Worm (Caenorhabditis elegans): ENCODE measurements around the gene C11D2.4.

DNA sequence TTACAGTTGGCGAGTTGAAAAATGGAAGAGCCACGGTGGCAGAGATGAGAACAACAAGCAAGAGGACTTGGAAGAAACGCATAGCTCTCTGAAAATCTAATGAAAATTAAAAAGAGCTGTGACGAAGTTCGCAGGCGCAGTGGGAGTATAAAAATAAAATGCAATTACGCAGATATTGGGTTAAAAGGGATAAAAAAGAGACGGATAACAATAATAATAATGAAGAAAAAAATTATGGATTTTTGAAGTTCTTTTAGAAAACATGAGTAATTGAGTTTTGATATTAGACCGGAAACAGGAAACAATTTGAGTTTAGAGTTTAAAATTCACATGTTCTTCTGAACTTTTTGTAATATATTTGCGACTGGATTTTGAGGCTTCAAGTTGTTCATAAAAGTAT is 44.5 kb downstream of the C11D2.4 start, which contains the start of gene M03D4.3:
- TF ChIP-seq ama-1 (optimal IDR thresholded peaks at IDR 0.05) (no peak), nfya-1 (tag; optimal IDR thresholded peaks at IDR 0.05; ENCODE audit: insufficient read depth) (no peak), egl-27 (tag; optimal IDR thresholded peaks at IDR 0.05) (no peak), ztf-11 (tag; optimal IDR thresholded peaks at IDR 0.05) (no peak), lin-15B (tag; optimal IDR thresholded peaks at IDR 0.05) (no peak), skn-1 (tag; optimal IDR thresholded peaks at IDR 0.05) (no peak), nhr-11 (tag; optimal IDR thresholded peaks at IDR 0.05) (no peak), pha-4 (tag; optimal IDR thresholded peaks at IDR 0.05) (no peak), daf-12 (tag; optimal IDR thresholded peaks at IDR 0.05) (no peak), pqm-1 (tag; optimal IDR thresholded peaks at IDR 0.05) (no peak), nhr-25 (tag; optimal IDR thresholded peaks at IDR 0.05) (no peak)

All from whole organism, L3 larva.